Worm (Caenorhabditis elegans): ENCODE data around the gene srz-58.

The srz-58 gene

ce11 chrV:17352827-17353373, 35.0 kb downstream of the srz-58 start, which contains the start of the genes fbxa-134 and F47H4.2:
Gene fbxa-134, minus strand, starts transcription at chrV:17352870.
Gene F47H4.2, plus strand, starts transcription at chrV:17353323.
- TF ChIP-seq nhr-80 (tag; optimal IDR thresholded peaks at IDR 0.05) (peak; percentile 69), attf-5 (GFP tag; optimal IDR thresholded peaks at IDR 0.05) (peak; percentile 11), nhr-179 (tag; optimal IDR thresholded peaks at IDR 0.05) (no peak), egl-18 (GFP tag; IDR thresholded peaks at IDR 0.05) (no peak), snpc-4 (GFP tag; optimal IDR thresholded peaks at IDR 0.05) (no peak), snpc-4 (tag; optimal IDR thresholded peaks at IDR 0.05) (peak in 1 of 4 experiments; percentile 53)

Data from whole organism, young adult.